Worm (Caenorhabditis elegans): ENCODE results near the gene hrpu-1.

- TF ChIP-seq him-1 (tag; optimal IDR thresholded peaks at IDR 0.05) (no peak), dao-5 (tag; optimal IDR thresholded peaks at IDR 0.05) (no peak)
These were observed 28.2 kb upstream of the hrpu-1 start for ce11 chrIV:15011169-15011568.
